Worm (Caenorhabditis elegans) whole organism, L3 larva: ENCODE data around the gene tab-1.

Experiments used
- lin-15B ChIP-seq: fragments of 150-350 bp; optimal IDR thresholded peaks from 2 replicates; lab custom pipeline; 2014; ENCODE audit warnings: missing biosample characterization, missing genetic modification characterization
- nfya-1 ChIP-seq: sonication (generic microtip); optimal IDR thresholded peaks from 2 replicates; lab custom pipeline; 2017; ENCODE audit warnings: missing genetic modification characterization, mild to moderate bottlenecking, missing compliant biosample characterization, antibody characterized with exemption, moderate library complexity; ENCODE audit not compliant: insufficient read depth
- nhr-43 ChIP-seq: sonication (generic microtip); optimal IDR thresholded peaks from 2 replicates; lab custom pipeline; 2016; ENCODE audit warnings: mild to moderate bottlenecking, missing genetic modification characterization, missing compliant biosample characterization; ENCODE audit not compliant: poor library complexity, severe bottlenecking
- unc-62 ChIP-seq: fragments of 150-350 bp; sonication (generic microtip); optimal IDR thresholded peaks from 4 replicates; lab custom pipeline; 2014; ENCODE audit warnings: missing biosample characterization, missing genetic modification reagents, missing genetic modification characterization

DNA sequence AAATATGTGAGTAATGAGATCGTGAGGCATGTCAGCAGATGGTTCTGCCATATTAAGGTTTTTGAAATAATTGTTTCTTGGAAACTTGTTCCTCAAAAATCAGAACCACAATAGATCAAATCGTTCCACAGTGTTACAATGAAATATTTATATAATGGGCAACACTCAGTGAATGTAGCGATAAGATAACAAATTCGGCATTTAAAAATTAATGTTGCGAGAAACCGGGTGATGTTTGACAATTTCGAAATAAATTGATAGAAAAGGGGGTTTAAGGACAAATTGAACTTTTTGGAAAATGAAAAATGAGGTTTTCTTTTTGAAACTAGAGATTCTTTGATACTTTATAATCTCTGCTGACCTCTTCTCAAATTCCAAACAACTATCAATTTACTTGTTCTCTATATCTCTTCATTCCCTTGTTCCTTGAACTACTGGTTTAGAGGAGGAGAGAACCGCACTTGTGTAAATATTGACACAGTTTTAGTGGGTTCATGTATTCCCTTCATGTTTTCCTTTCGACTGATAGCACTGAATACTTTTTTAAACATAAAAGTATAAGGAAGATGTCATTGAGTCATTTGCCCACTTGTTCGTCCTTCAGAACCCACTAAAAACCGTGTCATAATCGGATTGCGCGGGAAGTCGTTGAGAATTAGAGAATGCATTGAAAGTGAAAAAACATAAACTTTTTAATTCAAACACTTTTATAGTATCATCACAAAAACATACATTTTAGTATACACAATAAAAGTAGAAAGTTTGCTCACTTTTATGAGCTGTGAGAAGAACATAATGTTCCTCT lies 33.8 kb downstream of the tab-1 start:
- no peak for TF ChIP-seq unc-62
- TF ChIP-seq lin-15B: no peak
- no peak for TF ChIP-seq nfya-1 (tag; lab: Kevin White, UChicago)
- TF ChIP-seq nhr-43 (tag; lab: Kevin White, UChicago): no peak
